Worm (Caenorhabditis elegans) whole organism, L1 larva: ENCODE data around the gene F13D12.5.

Source experiments
- C04F5.9 ChIP-seq: sonication (generic microtip); optimal IDR thresholded peaks from 2 replicates; lab custom pipeline; 2016; ENCODE audit warnings: missing genetic modification characterization, missing compliant biosample characterization
- C16A3.4 ChIP-seq: fragments of 150-350 bp; optimal IDR thresholded peaks from 2 replicates; lab custom pipeline; 2014; ENCODE audit warnings: missing biosample characterization, missing genetic modification characterization
- Y116A8C.19 ChIP-seq: sonication (generic microtip); optimal IDR thresholded peaks from 2 replicates; lab custom pipeline; 2016; ENCODE audit warnings: missing compliant biosample characterization, missing genetic modification characterization, borderline replicate concordance
- alr-1 ChIP-seq: fragments of 200-800 bp; sonication (Bioruptor generic); optimal IDR thresholded peaks from 2 replicates; lab custom pipeline; 2018; ENCODE audit warnings: borderline replicate concordance, mild to moderate bottlenecking, missing genetic modification characterization, missing compliant biosample characterization
- aly-2 ChIP-seq: fragments of 150-350 bp; optimal IDR thresholded peaks from 2 replicates; lab custom pipeline; 2014; ENCODE audit warnings: missing biosample characterization, missing genetic modification characterization
- ama-1 ChIP-seq: fragments of 150-350 bp; optimal IDR thresholded peaks from 2 replicates; lab custom pipeline; 2014
- blmp-1 ChIP-seq: fragments of 150-350 bp; optimal IDR thresholded peaks from 2 replicates; lab custom pipeline; 2014; ENCODE audit warnings: missing biosample characterization, missing genetic modification characterization
- ceh-8 ChIP-seq: fragments of 200-800 bp; sonication (Bioruptor generic); optimal IDR thresholded peaks from 2 replicates; lab custom pipeline; 2018; ENCODE audit warnings: mild to moderate bottlenecking, missing genetic modification characterization, moderate library complexity, missing compliant biosample characterization
- ceh-82 ChIP-seq, 3 experiments: fragments of 150-350 bp in 1 of 3; sonication (generic microtip) in 2 of 3; optimal IDR thresholded peaks; 2 replicates each; lab custom pipeline; 2014 to 2017; ENCODE audit warnings: missing biosample characterization in 3 of 3, missing genetic modification characterization in 3 of 3
- ceh-90 ChIP-seq: sonication (generic microtip); optimal IDR thresholded peaks from 2 replicates; lab custom pipeline; 2016; ENCODE audit warnings: missing genetic modification characterization, missing compliant biosample characterization
- ces-1 ChIP-seq: fragments of 150-350 bp; optimal IDR thresholded peaks from 2 replicates; lab custom pipeline; 2014; ENCODE audit warnings: missing biosample characterization, missing genetic modification reagents, missing genetic modification characterization
- dpl-1 ChIP-seq, 3 experiments: fragments of 150-350 bp in 2 of 3; sonication (generic microtip) in 1 of 3; optimal IDR thresholded peaks; 2 replicates each; lab custom pipeline; 2014 to 2017; ENCODE audit warnings: missing biosample characterization in 3 of 3, missing genetic modification characterization in 3 of 3, missing genetic modification reagents in 3 of 3
- dsc-1 ChIP-seq: sonication (generic microtip); optimal IDR thresholded peaks from 2 replicates; lab custom pipeline; 2016; ENCODE audit warnings: mild to moderate bottlenecking, missing genetic modification characterization, missing compliant biosample characterization
- efl-1 ChIP-seq, 4 experiments: fragments of 150-350 bp; optimal IDR thresholded peaks in 3 of 4; peaks in 1 of 4; 1 replicate in 1 of 4; 2 replicates in 3 of 4; lab custom pipeline; 2014; ENCODE audit warnings: missing biosample characterization in 2 of 4, missing genetic modification characterization in 2 of 4, missing genetic modification reagents in 2 of 4
- efl-3 ChIP-seq: fragments of 200-800 bp; sonication (Bioruptor generic); optimal IDR thresholded peaks from 2 replicates; lab custom pipeline; 2018; ENCODE audit warnings: mild to moderate bottlenecking, missing genetic modification characterization, missing compliant biosample characterization
- egl-13 ChIP-seq: sonication (generic microtip); optimal IDR thresholded peaks from 2 replicates; lab custom pipeline; 2016; ENCODE audit warnings: missing genotype, missing genetic modification reagents, missing genetic modification characterization, missing compliant biosample characterization
- elt-2 ChIP-seq: sonication (generic microtip); optimal IDR thresholded peaks from 2 replicates; lab custom pipeline; 2016; ENCODE audit warnings: missing genetic modification characterization, mild to moderate bottlenecking, inconsistent platforms, missing compliant biosample characterization, missing genetic modification reagents
- elt-3 ChIP-seq, 6 experiments: fragments of 150-350 bp in 1 of 6; sonication (generic microtip); optimal IDR thresholded peaks; 2 replicates each; lab custom pipeline; 2017 to 2018; ENCODE audit warnings: missing biosample characterization in 6 of 6, missing genetic modification characterization in 6 of 6, inconsistent platforms in 1 of 6
- fkh-4 ChIP-seq: sonication (generic microtip); optimal IDR thresholded peaks from 2 replicates; lab custom pipeline; 2016; ENCODE audit warnings: missing compliant biosample characterization, missing genetic modification characterization, borderline replicate concordance
- fos-1 ChIP-seq: fragments of 150-350 bp; optimal IDR thresholded peaks from 2 replicates; lab custom pipeline; 2014; ENCODE audit warnings: missing biosample characterization, missing genetic modification characterization
- hlh-4 ChIP-seq: sonication (generic microtip); optimal IDR thresholded peaks from 2 replicates; lab custom pipeline; 2016; ENCODE audit warnings: mild to moderate bottlenecking, missing genetic modification characterization, missing compliant biosample characterization
- irx-1 ChIP-seq: sonication (generic microtip); optimal IDR thresholded peaks from 2 replicates; lab custom pipeline; 2016; ENCODE audit warnings: missing genetic modification characterization, missing compliant biosample characterization
- jun-1 ChIP-seq: fragments of 150-350 bp; optimal IDR thresholded peaks from 2 replicates; lab custom pipeline; 2014; ENCODE audit warnings: missing biosample characterization, missing genetic modification reagents, missing genetic modification characterization
- lin-13 ChIP-seq: fragments of 150-350 bp; optimal IDR thresholded peaks from 2 replicates; lab custom pipeline; 2014; ENCODE audit warnings: missing biosample characterization, missing genetic modification reagents, missing genetic modification characterization
- lin-39 ChIP-seq: fragments of 150-350 bp; optimal IDR thresholded peaks from 2 replicates; lab custom pipeline; 2014; ENCODE audit warnings: missing biosample characterization, missing genetic modification reagents, missing genetic modification characterization
- lir-3 ChIP-seq: sonication (generic microtip); optimal IDR thresholded peaks from 2 replicates; lab custom pipeline; 2016; ENCODE audit warnings: mild to moderate bottlenecking, missing genetic modification characterization, moderate library complexity, missing compliant biosample characterization; ENCODE audit not compliant: poor library complexity
- mef-2 ChIP-seq: fragments of 150-350 bp; optimal IDR thresholded peaks from 2 replicates; lab custom pipeline; 2014; ENCODE audit warnings: missing biosample characterization, missing genetic modification characterization
- nhr-71 ChIP-seq: sonication (generic microtip); optimal IDR thresholded peaks from 2 replicates; lab custom pipeline; 2016; ENCODE audit warnings: mild to moderate bottlenecking, missing genetic modification characterization, moderate library complexity, missing compliant biosample characterization
- nhr-77 ChIP-seq: fragments of 150-350 bp; optimal IDR thresholded peaks from 2 replicates; lab custom pipeline; 2014; ENCODE audit warnings: missing biosample characterization, missing genetic modification characterization
- nhr-85 ChIP-seq: sonication (generic microtip); peaks from one replicate; lab custom pipeline; 2016; ENCODE audit warnings: missing genetic modification characterization, inconsistent platforms, missing compliant biosample characterization
- pax-3 ChIP-seq: fragments of 200-800 bp; sonication (Bioruptor generic); optimal IDR thresholded peaks from 2 replicates; lab custom pipeline; 2018; ENCODE audit warnings: mild to moderate bottlenecking, missing genetic modification characterization, moderate library complexity, missing compliant biosample characterization
- pqm-1 ChIP-seq: sonication (generic microtip); optimal IDR thresholded peaks from 3 replicates; lab custom pipeline; 2017; ENCODE audit warnings: missing biosample characterization, missing genetic modification characterization
- skn-1 ChIP-seq: fragments of 150-350 bp; optimal IDR thresholded peaks from 2 replicates; lab custom pipeline; 2014; ENCODE audit warnings: missing biosample characterization, missing genetic modification characterization
- snu-23 ChIP-seq: sonication (generic microtip); optimal IDR thresholded peaks from 2 replicates; lab custom pipeline; 2016; ENCODE audit warnings: missing genetic modification characterization, missing compliant biosample characterization
- sptf-1 ChIP-seq: fragments of 150-350 bp; optimal IDR thresholded peaks from 2 replicates; lab custom pipeline; 2014; ENCODE audit warnings: missing biosample characterization, missing genetic modification characterization
- tbx-2 ChIP-seq: sonication (generic microtip); optimal IDR thresholded peaks from 2 replicates; lab custom pipeline; 2016; ENCODE audit warnings: missing genetic modification characterization, missing compliant biosample characterization
- tlp-1 ChIP-seq: fragments of 150-350 bp; optimal IDR thresholded peaks from 2 replicates; lab custom pipeline; 2014; ENCODE audit warnings: missing biosample characterization, missing genetic modification characterization
- unc-130 ChIP-seq: fragments of 150-350 bp; optimal IDR thresholded peaks from 2 replicates; lab custom pipeline; 2017; ENCODE audit warnings: missing biosample characterization, missing genetic modification characterization, inconsistent platforms
- unc-30 ChIP-seq: sonication (generic microtip); optimal IDR thresholded peaks from 2 replicates; lab custom pipeline; 2017; ENCODE audit warnings: missing biosample characterization, missing genetic modification characterization
- unc-86 ChIP-seq: sonication (generic microtip); optimal IDR thresholded peaks from 2 replicates; lab custom pipeline; 2016; ENCODE audit warnings: missing genetic modification characterization, missing compliant biosample characterization
- unc-98 ChIP-seq: fragments of 200-800 bp; sonication (Bioruptor generic); IDR thresholded peaks from 2 replicates; pipeline ENCODE4 v1.3.6; 2022; ENCODE audit warnings: missing genetic modification characterization, missing compliant biosample characterization
- vab-15 ChIP-seq: sonication (generic microtip); optimal IDR thresholded peaks from 2 replicates; lab custom pipeline; 2017; ENCODE audit warnings: missing genotype, mild to moderate bottlenecking, missing genetic modification characterization, missing compliant biosample characterization
- xbp-1 ChIP-seq: sonication (generic microtip); optimal IDR thresholded peaks from 2 replicates; lab custom pipeline; 2016; ENCODE audit warnings: missing genetic modification characterization, missing compliant biosample characterization
- ztf-11 ChIP-seq, 2 experiments: sonication (generic microtip); optimal IDR thresholded peaks; 2 replicates each; lab custom pipeline; 2016 to 2017; ENCODE audit warnings: missing genetic modification characterization in 2 of 2, missing biosample characterization in 1 of 2, missing compliant biosample characterization in 1 of 2
- ztf-4 ChIP-seq: fragments of 150-350 bp; optimal IDR thresholded peaks from 2 replicates; lab custom pipeline; 2014; ENCODE audit warnings: missing biosample characterization, missing genetic modification characterization

F13D12.5 gene

ce11 chrII:11761806-11762512, 35.3 kb downstream of the F13D12.5 start (continued):
- TF ChIP-seq elt-2 (tag; lab: Kevin White, UChicago) (peak; percentile 8), mef-2 (tag; lab: Kevin White, UChicago) (peak; percentile 56), ceh-90 (tag; lab: Kevin White, UChicago) (no peak), Y116A8C.19 (tag; lab: Kevin White, UChicago) (no peak), fos-1 (no peak), ces-1 (GFP tag; lab: Kevin White, UChicago) (no peak), egl-13 (tag; lab: Kevin White, UChicago) (peak; percentile 41), pax-3 (peak; percentile 31), ztf-11 (tag; optimal IDR thresholded peaks at IDR 0.05; lab: Kevin White, UChicago) (no peak), aly-2 (tag; lab: Kevin White, UChicago) (peak; percentile 98), unc-86 (tag; lab: Kevin White, UChicago) (peak; percentile 21), unc-130 (tag; lab: Kevin White, UChicago) (no peak), lir-3 (no peak), irx-1 (tag; lab: Kevin White, UChicago) (peak; percentile 15), dpl-1 (GFP tag; optimal IDR thresholded peaks at IDR 0.05; lab: Kevin White, UChicago) (peak in 2 of 3 experiments; percentile 29 to 46), C04F5.9 (tag; lab: Kevin White, UChicago) (no peak), unc-98 (no peak), xbp-1 (tag; lab: Kevin White, UChicago) (no peak), ceh-82 (tag; optimal IDR thresholded peaks at IDR 0.05; lab: Kevin White, UChicago) (no peak), pqm-1 (tag; lab: Kevin White, UChicago) (no peak), lin-13 (GFP tag; lab: Kevin White, UChicago) (peak; percentile 44), blmp-1 (tag; lab: Kevin White, UChicago) (no peak), nhr-71 (tag; lab: Kevin White, UChicago) (peak; percentile 66), tlp-1 (tag; lab: Kevin White, UChicago) (no peak), jun-1 (no peak), ztf-4 (peak; percentile 91), hlh-4 (tag; lab: Kevin White, UChicago) (no peak), snu-23 (GFP tag; lab: Kevin White, UChicago) (peak; percentile 55), sptf-1 (tag; lab: Kevin White, UChicago) (no peak), unc-30 (no peak), elt-3 (tag; optimal IDR thresholded peaks at IDR 0.05; lab: Kevin White, UChicago) (peak in 1 of 6 experiments; percentile 65), efl-3 (GFP tag; lab: Kevin White, UChicago) (no peak), tbx-2 (tag; lab: Kevin White, UChicago) (no peak), fkh-4 (tag; lab: Kevin White, UChicago) (no peak), skn-1 (peak; percentile 96), nhr-77 (no peak), efl-1 (optimal IDR thresholded peaks at IDR 0.05; lab: Kevin White, UChicago) (no peak), efl-1 (GFP tag; optimal IDR thresholded peaks at IDR 0.05 in 1 of 2; lab: Kevin White, UChicago) (peak in 1 of 2 experiments; percentile 42), ama-1 (lab: Kevin White, UChicago) (peak; percentile 98), nhr-85 (tag; lab: Kevin White, UChicago) (peak; percentile 43), alr-1 (tag; lab: Kevin White, UChicago) (no peak), dsc-1 (no peak), ceh-8 (GFP tag; lab: Kevin White, UChicago) (peak; percentile 23), C16A3.4 (tag; lab: Kevin White, UChicago) (peak; percentile 19), lin-39 (no peak), vab-15 (tag; lab: Kevin White, UChicago) (no peak)
